Worm (Caenorhabditis elegans) whole organism, late embryonic: Measurements from ENCODE around the gene str-112.

Experiments used
- pqm-1 ChIP-seq: sonication (generic microtip); optimal IDR thresholded peaks from 2 replicates; lab custom pipeline; 2016; ENCODE audit warnings: missing genetic modification characterization, missing compliant biosample characterization
- ztf-16 ChIP-seq: sonication (generic microtip); optimal IDR thresholded peaks from 2 replicates; lab custom pipeline; 2017; ENCODE audit warnings: missing genetic modification characterization, missing compliant biosample characterization

ce11 chrV:7118796-7119195 is 19.4 kb downstream of the str-112 start, which contains the start of gene srx-33:
- TF ChIP-seq ztf-16 (tag; lab: Kevin White, UChicago), result no peak
- TF ChIP-seq pqm-1 (tag; lab: Kevin White, UChicago), result no peak
